Fruit fly (Drosophila melanogaster) whole organism, embryonic: ENCODE results near the gene CG13898.

Experiments used
- CG10209 ChIP-seq: fragments of 200-800 bp; sonication (Bioruptor generic); optimal IDR thresholded peaks from 3 replicates; lab custom pipeline; 2017; ENCODE audit warnings: missing biosample characterization, mild to moderate bottlenecking, missing genetic modification characterization, missing genetic modification reagents
- CG11093 ChIP-seq: fragments of 200-800 bp; sonication (Bioruptor generic); IDR thresholded peaks from 3 replicates; pipeline ENCODE4 v1.3.6; 2022; ENCODE audit warnings: missing biosample characterization, missing genetic modification characterization
- CG12391 ChIP-seq: fragments of 200-800 bp; sonication (Bioruptor generic); optimal IDR thresholded peaks from 3 replicates; lab custom pipeline; 2018; ENCODE audit warnings: missing biosample characterization, mild to moderate bottlenecking, missing genetic modification characterization, moderate library complexity
- CG13123 ChIP-seq: fragments of 200-800 bp; sonication (Bioruptor generic); optimal IDR thresholded peaks from 2 replicates; lab custom pipeline; 2016; ENCODE audit warnings: missing biosample characterization, missing genetic modification characterization
- CG13775 ChIP-seq: fragments of 200-800 bp; sonication (Bioruptor generic); optimal IDR thresholded peaks from 3 replicates; lab custom pipeline; 2017; ENCODE audit warnings: missing biosample characterization, mild to moderate bottlenecking, missing genetic modification characterization
- CG1529 ChIP-seq: fragments of 200-800 bp; sonication (Bioruptor generic); optimal IDR thresholded peaks from 3 replicates; lab custom pipeline; 2018; ENCODE audit warnings: missing biosample characterization, missing genetic modification characterization
- CG1602 ChIP-seq: fragments of 200-800 bp; sonication (Bioruptor generic); optimal IDR thresholded peaks from 3 replicates; lab custom pipeline; 2016; ENCODE audit warnings: missing biosample characterization, missing genetic modification characterization
- CG1603 ChIP-seq: fragments of 200-800 bp; sonication (Bioruptor generic); optimal IDR thresholded peaks from 2 replicates; lab custom pipeline; 2019; ENCODE audit warnings: missing biosample characterization, mild to moderate bottlenecking, missing genetic modification characterization, moderate library complexity
- CG1647 ChIP-seq: fragments of 200-800 bp; sonication (Bioruptor generic); optimal IDR thresholded peaks from 3 replicates; lab custom pipeline; 2016; ENCODE audit warnings: missing biosample characterization, missing genetic modification characterization
- CG18262 ChIP-seq: fragments of 200-800 bp; optimal IDR thresholded peaks from 3 replicates; lab custom pipeline; 2019; ENCODE audit warnings: missing biosample characterization, mild to moderate bottlenecking, missing genetic modification characterization, moderate library complexity
- CG18599 ChIP-seq: fragments of 200-800 bp; sonication (Bioruptor generic); optimal IDR thresholded peaks from 3 replicates; lab custom pipeline; 2017; ENCODE audit warnings: missing biosample characterization, missing genetic modification characterization, mild to moderate bottlenecking, moderate library complexity, missing genetic modification reagents
- CG30403 ChIP-seq: fragments of 200-800 bp; sonication (Bioruptor generic); optimal IDR thresholded peaks from 3 replicates; lab custom pipeline; 2016; ENCODE audit warnings: missing biosample characterization, missing genetic modification characterization
- CG31388 ChIP-seq: fragments of 200-800 bp; sonication (Bioruptor generic); optimal IDR thresholded peaks from 2 replicates; lab custom pipeline; 2016; ENCODE audit warnings: missing biosample characterization, missing genetic modification characterization
- CG31441 ChIP-seq: fragments of 200-800 bp; sonication (Bioruptor generic); IDR thresholded peaks from 2 replicates; pipeline ENCODE4 v1.3.6; 2022; ENCODE audit warnings: missing biosample characterization, missing genetic modification characterization
- CG32532 ChIP-seq: fragments of 200-800 bp; sonication (Bioruptor generic); IDR thresholded peaks from 2 replicates; pipeline ENCODE4 v1.3.6; 2022; ENCODE audit warnings: missing biosample characterization, missing genetic modification characterization
- CG32767 ChIP-seq: fragments of 200-800 bp; sonication (Bioruptor generic); IDR thresholded peaks from 2 replicates; pipeline ENCODE4 v1.3.6; 2022; ENCODE audit warnings: missing biosample characterization, missing genetic modification characterization
- CG4820 ChIP-seq: fragments of 200-800 bp; sonication (Bioruptor generic); optimal IDR thresholded peaks from 3 replicates; lab custom pipeline; 2016; ENCODE audit warnings: missing biosample characterization, missing genetic modification characterization
- CG5953 ChIP-seq: fragments of 200-800 bp; sonication (Bioruptor generic); IDR thresholded peaks from 2 replicates; pipeline ENCODE4 v1.3.6; 2022; ENCODE audit warnings: missing biosample characterization, missing genetic modification characterization
- CG6254 ChIP-seq: fragments of 200-800 bp; sonication (Bioruptor generic); optimal IDR thresholded peaks from 3 replicates; lab custom pipeline; 2017; ENCODE audit warnings: mild to moderate bottlenecking, missing biosample characterization, missing genetic modification reagents, missing genetic modification characterization
- CG7357 ChIP-seq: fragments of 200-800 bp; sonication (Bioruptor generic); IDR thresholded peaks from 3 replicates; pipeline ENCODE4 v1.3.6; 2022; ENCODE audit warnings: missing biosample characterization, missing genetic modification characterization
- CG7839 ChIP-seq: fragments of 200-800 bp; sonication (Bioruptor generic); optimal IDR thresholded peaks from 3 replicates; lab custom pipeline; 2018; ENCODE audit warnings: missing biosample characterization, mild to moderate bottlenecking, missing genetic modification characterization, moderate library complexity
- CG9727 ChIP-seq: fragments of 200-800 bp; sonication (Bioruptor generic); optimal IDR thresholded peaks from 3 replicates; lab custom pipeline; 2017; ENCODE audit warnings: missing biosample characterization, mild to moderate bottlenecking, missing genetic modification characterization
- CG9876 ChIP-seq: fragments of 200-800 bp; sonication (Bioruptor generic); optimal IDR thresholded peaks from 2 replicates; lab custom pipeline; 2016; ENCODE audit warnings: missing biosample characterization, missing genetic modification characterization
- Elba2 ChIP-seq: fragments of 200-800 bp; sonication (Bioruptor generic); optimal IDR thresholded peaks from 3 replicates; lab custom pipeline; 2016; ENCODE audit warnings: missing biosample characterization, missing genetic modification characterization
- Gsc ChIP-seq: fragments of 200-800 bp; sonication (Bioruptor generic); IDR thresholded peaks from 2 replicates; pipeline ENCODE4 v1.3.6; 2022; ENCODE audit warnings: missing biosample characterization, missing genetic modification characterization
- Hr39 ChIP-seq: fragments of >200 bp; optimal IDR thresholded peaks from 2 replicates; lab custom pipeline; 2017
- Lim3 ChIP-seq: fragments of 200-800 bp; sonication (Bioruptor generic); IDR thresholded peaks from 2 replicates; pipeline ENCODE4 v1.3.6; 2022; ENCODE audit warnings: missing biosample characterization, missing genetic modification characterization
- Myb ChIP-seq: fragments of 200-800 bp; sonication (Bioruptor generic); optimal IDR thresholded peaks from 2 replicates; lab custom pipeline; 2016; ENCODE audit warnings: missing biosample characterization, missing genetic modification characterization
- Neu2 ChIP-seq: fragments of 200-800 bp; sonication (Bioruptor generic); optimal IDR thresholded peaks from 3 replicates; lab custom pipeline; 2016; ENCODE audit warnings: missing biosample characterization, missing genetic modification characterization, borderline replicate concordance
- Ptx1 ChIP-seq: fragments of 200-800 bp; sonication (Bioruptor generic); IDR thresholded peaks from 2 replicates; pipeline ENCODE4 v1.3.6; 2022; ENCODE audit warnings: missing biosample characterization, missing genetic modification characterization
- Rfx ChIP-seq: fragments of 200-800 bp; sonication (Bioruptor generic); IDR thresholded peaks from 2 replicates; pipeline ENCODE4 v1.3.6; 2022; ENCODE audit warnings: missing biosample characterization, missing genetic modification characterization
- chinmo ChIP-seq: fragments of 200-800 bp; sonication (Bioruptor generic); IDR thresholded peaks from 4 replicates; pipeline ENCODE4 v1.3.6; 2022; ENCODE audit warnings: missing biosample characterization, missing genetic modification characterization; ENCODE audit not compliant: partially characterized antibody
- chn ChIP-seq: fragments of 200-800 bp; sonication (Bioruptor generic); optimal IDR thresholded peaks from 2 replicates; lab custom pipeline; 2016; ENCODE audit warnings: missing biosample characterization, missing genetic modification characterization
- corto ChIP-seq: fragments of 200-800 bp; sonication (Bioruptor generic); optimal IDR thresholded peaks from 2 replicates; lab custom pipeline; 2016; ENCODE audit warnings: missing biosample characterization, mild to moderate bottlenecking, missing genetic modification characterization, moderate library complexity
- dan ChIP-seq: fragments of 200-800 bp; sonication (Bioruptor generic); IDR thresholded peaks from 2 replicates; pipeline ENCODE4 v1.3.6; 2022; ENCODE audit warnings: missing biosample characterization, missing genetic modification characterization
- dmrt99B ChIP-seq: fragments of 200-800 bp; sonication (Bioruptor generic); optimal IDR thresholded peaks from 2 replicates; lab custom pipeline; 2018; ENCODE audit warnings: missing biosample characterization, mild to moderate bottlenecking, missing genetic modification characterization, moderate library complexity
- eve ChIP-seq, 2 experiments: fragments of >200 bp; optimal IDR thresholded peaks; 2 replicates each; lab custom pipeline; 2017; ENCODE audit warnings: missing biosample characterization in 2 of 2, missing genetic modification characterization in 2 of 2
- eyg ChIP-seq: fragments of 200-800 bp; sonication (Bioruptor generic); optimal IDR thresholded peaks from 3 replicates; lab custom pipeline; 2016; ENCODE audit warnings: missing biosample characterization, missing genetic modification characterization
- fd64A ChIP-seq: fragments of 200-800 bp; sonication (Bioruptor generic); optimal IDR thresholded peaks from 3 replicates; lab custom pipeline; 2018; ENCODE audit warnings: missing biosample characterization, mild to moderate bottlenecking, missing genetic modification characterization
- gem ChIP-seq: fragments of 200-800 bp; sonication (Bioruptor generic); optimal IDR thresholded peaks from 2 replicates; lab custom pipeline; 2019; ENCODE audit warnings: missing biosample characterization, mild to moderate bottlenecking, missing genetic modification characterization, moderate library complexity
- lilli ChIP-seq: fragments of 200-800 bp; sonication (Bioruptor generic); optimal IDR thresholded peaks from 3 replicates; lab custom pipeline; 2016; ENCODE audit warnings: missing biosample characterization, missing genetic modification characterization
- nmo ChIP-seq: fragments of 200-800 bp; sonication (Bioruptor generic); optimal IDR thresholded peaks from 2 replicates; lab custom pipeline; 2018; ENCODE audit warnings: missing biosample characterization, mild to moderate bottlenecking, missing genetic modification characterization, moderate library complexity
- oc ChIP-seq: fragments of 200-800 bp; sonication (Bioruptor generic); optimal IDR thresholded peaks from 2 replicates; lab custom pipeline; 2018; ENCODE audit warnings: missing biosample characterization, mild to moderate bottlenecking, missing genetic modification characterization, moderate library complexity
- org-1 ChIP-seq: fragments of 200-800 bp; sonication (Bioruptor generic); optimal IDR thresholded peaks from 2 replicates; lab custom pipeline; 2017; ENCODE audit warnings: missing biosample characterization, missing genetic modification characterization
- pros ChIP-seq: fragments of 200-800 bp; sonication (Bioruptor generic); optimal IDR thresholded peaks from 3 replicates; lab custom pipeline; 2019; ENCODE audit warnings: missing biosample characterization, mild to moderate bottlenecking, missing genetic modification characterization, moderate library complexity
- repo ChIP-seq: fragments of 200-800 bp; sonication (Bioruptor generic); optimal IDR thresholded peaks from 2 replicates; lab custom pipeline; 2016; ENCODE audit warnings: missing biosample characterization, missing genetic modification characterization
- sens ChIP-seq: fragments of 200-800 bp; sonication (Bioruptor generic); peaks from one replicate; lab custom pipeline; 2016; ENCODE audit warnings: missing biosample characterization, missing genetic modification characterization
- sens-2 ChIP-seq: fragments of 200-800 bp; sonication (Bioruptor generic); IDR thresholded peaks from 2 replicates; pipeline ENCODE4 v1.3.6; 2022; ENCODE audit warnings: missing biosample characterization, missing genetic modification characterization
- trem ChIP-seq: fragments of 200-800 bp; optimal IDR thresholded peaks from 3 replicates; lab custom pipeline; 2019; ENCODE audit warnings: missing biosample characterization, mild to moderate bottlenecking, missing genetic modification characterization, moderate library complexity
- unpg ChIP-seq: fragments of 200-800 bp; sonication (Bioruptor generic); optimal IDR thresholded peaks from 3 replicates; lab custom pipeline; 2018; ENCODE audit warnings: missing biosample characterization, mild to moderate bottlenecking, missing genetic modification characterization, moderate library complexity
- wek ChIP-seq: fragments of 200-800 bp; sonication (Bioruptor generic); optimal IDR thresholded peaks from 3 replicates; lab custom pipeline; 2018; ENCODE audit warnings: missing biosample characterization, mild to moderate bottlenecking, missing genetic modification characterization, moderate library complexity
- zen2 ChIP-seq: fragments of 200-800 bp; sonication (Bioruptor generic); IDR thresholded peaks from 3 replicates; pipeline ENCODE4 v1.3.6; 2022; ENCODE audit warnings: missing biosample characterization, missing genetic modification characterization; ENCODE audit not compliant: partially characterized antibody

Gene CG13898

dm6 chr3L:760201-760600 is 43.6 kb downstream of the CG13898 start (continued):
- TF ChIP-seq gem (peak; percentile 62), CG1647 (GFP tag; lab: Kevin White, UChicago) (no peak), CG6254 (GFP tag; lab: Kevin White, UChicago) (peak; percentile 33), CG32767 (GFP tag; lab: Robert Waterston, UW) (no peak; the same call in 1 of the 2 replicates), lilli (GFP tag; lab: Kevin White, UChicago) (no peak), Neu2 (GFP tag; lab: Kevin White, UChicago) (peak; percentile 50), CG10209 (GFP tag; lab: Kevin White, UChicago) (peak; percentile 11), sens-2 (0 out of 2 replicates have a peak, but pooled peaks have one; percentile 15), Gsc (GFP tag; lab: Robert Waterston, UW) (no peak), CG1602 (GFP tag; lab: Kevin White, UChicago) (no peak), repo (GFP tag; lab: Kevin White, UChicago) (peak; percentile 13), CG12391 (tag; lab: Kevin White, UChicago) (peak; percentile 27), eyg (no peak), CG1603 (peak; percentile 77), sens (GFP tag; lab: Kevin White, UChicago) (peak; percentile 92), CG30403 (no peak), wek (no peak), Hr39 (lab: Kevin White, UChicago) (peak; percentile 21), oc (tag; lab: Kevin White, UChicago) (no peak), chn (no peak), CG31441 (GFP tag; lab: Robert Waterston, UW) (peak; percentile 37; the same call in 1 of the 2 replicates), trem (tag; lab: Kevin White, UChicago) (peak; percentile 42), CG13123 (GFP tag; lab: Kevin White, UChicago) (no peak), pros (GFP tag; lab: Kevin White, UChicago) (no peak), eve (GFP tag; optimal IDR thresholded peaks at IDR 0.05; lab: Kevin White, UChicago) (peak in 1 of 2 experiments; percentile 54), CG5953 (GFP tag; lab: Robert Waterston, UW) (no peak), corto (peak; percentile 81), CG7357 (GFP tag; lab: Robert Waterston, UW) (no peak), CG7839 (tag; lab: Kevin White, UChicago) (peak; percentile 14), Lim3 (no peak), CG18599 (no peak), dmrt99B (peak; percentile 27), CG11093 (GFP tag; lab: Robert Waterston, UW) (0 out of 3 replicates have a peak, but pooled peaks have one; percentile 18), Elba2 (GFP tag; lab: Kevin White, UChicago) (no peak), CG4820 (GFP tag; lab: Kevin White, UChicago) (peak; percentile 20), fd64A (GFP tag; lab: Kevin White, UChicago) (no peak), CG9727 (GFP tag; lab: Kevin White, UChicago) (peak; percentile 65), CG18262 (tag; lab: Kevin White, UChicago) (peak; percentile 58), zen2 (GFP tag; lab: Robert Waterston, UW) (no peak), CG32532 (GFP tag; lab: Robert Waterston, UW) (no peak), CG1529 (GFP tag; lab: Kevin White, UChicago) (no peak), CG13775 (GFP tag; lab: Kevin White, UChicago) (peak; percentile 6), dan (GFP tag; lab: Robert Waterston, UW) (peak; percentile 48; the same call in 1 of the 2 replicates), Ptx1 (GFP tag; lab: Robert Waterston, UW) (0 out of 2 replicates have a peak, but pooled peaks have one; percentile 28), Rfx (GFP tag; lab: Robert Waterston, UW) (no peak), chinmo (GFP tag; lab: Robert Waterston, UW) (no peak), CG9876 (GFP tag; lab: Kevin White, UChicago) (no peak), org-1 (GFP tag; lab: Kevin White, UChicago) (no peak), CG31388 (GFP tag; lab: Kevin White, UChicago) (no peak), unpg (peak; percentile 39), nmo (GFP tag; lab: Kevin White, UChicago) (peak; percentile 15), Myb (no peak)
